Fruit fly (Drosophila melanogaster): ENCODE results near the gene CG15239.
A peak's percentile ranks its signal among the peaks of the same experiment; 100 is the strongest.

Gene CG15239

DNA sequence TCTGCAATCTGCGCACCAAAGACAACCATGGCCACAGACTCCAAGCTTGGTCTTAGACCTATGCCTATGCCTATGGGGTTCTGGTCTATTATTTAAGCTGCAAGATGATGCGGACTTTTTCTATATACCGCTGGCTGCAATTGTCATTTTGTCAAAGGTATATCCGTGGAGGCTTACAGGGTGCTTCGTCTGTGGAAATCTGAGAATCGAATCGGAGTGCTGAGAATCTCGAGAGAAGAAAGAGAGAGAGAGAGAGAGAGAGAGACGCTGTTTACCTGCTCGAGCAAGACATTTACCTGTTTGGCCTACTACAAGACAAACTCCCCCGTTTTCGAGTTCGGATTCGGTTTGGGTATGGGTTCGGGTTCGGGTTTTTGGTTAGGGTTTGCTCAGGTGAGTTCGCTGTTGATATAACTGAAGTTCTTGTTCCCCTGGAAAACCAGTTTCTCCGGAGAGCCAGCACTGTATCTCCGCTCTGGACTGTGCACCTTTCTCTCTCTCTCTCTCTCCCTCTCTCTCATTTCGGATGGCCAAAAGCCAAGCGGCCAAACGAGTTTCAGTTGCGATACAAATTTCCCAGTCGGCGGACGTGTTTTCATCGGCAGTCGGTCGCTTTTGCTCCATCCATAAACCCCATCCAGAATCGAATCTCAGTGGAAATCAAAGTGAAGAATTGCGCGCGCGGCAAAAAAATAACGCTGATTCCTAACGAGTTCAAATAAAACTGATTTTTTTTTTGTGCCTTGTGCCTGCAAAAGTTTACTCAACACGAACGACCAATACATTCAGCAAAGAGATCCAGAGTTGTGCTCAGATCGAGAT lies 38.4 kb upstream of the CG15239 start (continued):
- no peak for TF ChIP-seq Abd-B (GFP tag; optimal IDR thresholded peaks at IDR 0.05)
- no peak for TF ChIP-seq vfl (GFP tag; optimal IDR thresholded peaks at IDR 0.05)
- TF ChIP-seq Jarid2 (GFP tag; optimal IDR thresholded peaks at IDR 0.05) = peak; percentile 78
- no peak for TF ChIP-seq knrl (GFP tag; IDR thresholded peaks at IDR 0.05; ENCODE audit: partially characterized antibody)
- 0 out of 2 replicates have a peak, but pooled peaks have one; percentile 28 for TF ChIP-seq Drgx (GFP tag; IDR thresholded peaks at IDR 0.05)
- TF ChIP-seq Sry-δ (GFP tag; optimal IDR thresholded peaks at IDR 0.05) = no peak
- no peak for TF ChIP-seq CG13624 (GFP tag; optimal IDR thresholded peaks at IDR 0.05)
- TF ChIP-seq fd64A (GFP tag; optimal IDR thresholded peaks at IDR 0.05) = peak; percentile 38
- no peak for TF ChIP-seq emc (GFP tag; optimal IDR thresholded peaks at IDR 0.05)
- TF ChIP-seq HLH54F (GFP tag; optimal IDR thresholded peaks at IDR 0.05) = no peak
- TF ChIP-seq sna (GFP tag; IDR thresholded peaks at IDR 0.05; ENCODE audit: partially characterized antibody) = no peak
- no peak for TF ChIP-seq tna (GFP tag; IDR thresholded peaks at IDR 0.05; ENCODE audit: partially characterized antibody)
- no peak for TF ChIP-seq Hey (tag; optimal IDR thresholded peaks at IDR 0.05)
- no peak for TF ChIP-seq CG34422 (GFP tag; IDR thresholded peaks at IDR 0.05)
- TF ChIP-seq CG15601 (tag; optimal IDR thresholded peaks at IDR 0.05) = peak; percentile 56
- TF ChIP-seq CG9932 (GFP tag; IDR thresholded peaks at IDR 0.05) = no peak
- TF ChIP-seq CG10543 (GFP tag; optimal IDR thresholded peaks at IDR 0.05) = peak; percentile 76
- no peak for TF ChIP-seq NK7.1 (GFP tag; optimal IDR thresholded peaks at IDR 0.05)
- no peak for TF ChIP-seq pum (GFP tag; optimal IDR thresholded peaks at IDR 0.05)
- TF ChIP-seq sr (GFP tag; IDR thresholded peaks at IDR 0.05) = no peak
- TF ChIP-seq BEAF-32 (GFP tag; optimal IDR thresholded peaks at IDR 0.05) = no peak
- TF ChIP-seq CG1233 (GFP tag; optimal IDR thresholded peaks at IDR 0.05) = no peak
- peak; percentile 17; the same call in 1 of the 2 replicates for TF ChIP-seq E2f2 (GFP tag; IDR thresholded peaks at IDR 0.05)
- TF ChIP-seq Hmx (GFP tag; optimal IDR thresholded peaks at IDR 0.05) = no peak
- TF ChIP-seq CG18764 (GFP tag; optimal IDR thresholded peaks at IDR 0.05) = no peak
- TF ChIP-seq pzg (GFP tag; optimal IDR thresholded peaks at IDR 0.05) = no peak
- no peak for TF ChIP-seq CG2678 (tag; optimal IDR thresholded peaks at IDR 0.05)
- 0 out of 3 replicates have a peak, but pooled peaks have one; percentile 24 for TF ChIP-seq ken (GFP tag; IDR thresholded peaks at IDR 0.05)
- TF ChIP-seq CG14965 (GFP tag; optimal IDR thresholded peaks at IDR 0.05; ENCODE audit: borderline replicate concordance) = no peak
- no peak for TF ChIP-seq Hr3 (GFP tag; optimal IDR thresholded peaks at IDR 0.05)
- peak; percentile 52 for TF ChIP-seq CG34376 (GFP tag; optimal IDR thresholded peaks at IDR 0.05)
- TF ChIP-seq eve (GFP tag; optimal IDR thresholded peaks at IDR 0.05) = no peak
- TF ChIP-seq D19B (GFP tag; optimal IDR thresholded peaks at IDR 0.05) = no peak
- TF ChIP-seq Dek (tag; optimal IDR thresholded peaks at IDR 0.05) = no peak
- no peak for TF ChIP-seq tup (GFP tag; optimal IDR thresholded peaks at IDR 0.05)
- TF ChIP-seq dan (GFP tag; IDR thresholded peaks at IDR 0.05) = no peak
- TF ChIP-seq CG12769 (tag; optimal IDR thresholded peaks at IDR 0.05) = peak; percentile 96
- TF ChIP-seq Taf1 (GFP tag; IDR thresholded peaks at IDR 0.05) = no peak
- TF ChIP-seq HLH4C (GFP tag; IDR thresholded peaks at IDR 0.05; ENCODE audit: partially characterized antibody) = no peak
- no peak for TF ChIP-seq Mad (GFP tag; optimal IDR thresholded peaks at IDR 0.05)
- no peak for TF ChIP-seq Aef1 (GFP tag; IDR thresholded peaks at IDR 0.05)
- no peak for TF ChIP-seq Rx (GFP tag; IDR thresholded peaks at IDR 0.05)
- TF ChIP-seq eyg (GFP tag; optimal IDR thresholded peaks at IDR 0.05) = no peak
- no peak for TF ChIP-seq CG4282 (GFP tag; optimal IDR thresholded peaks at IDR 0.05)
- TF ChIP-seq Eip74EF (GFP tag; optimal IDR thresholded peaks at IDR 0.05) = no peak
- TF ChIP-seq CG8944 (GFP tag; optimal IDR thresholded peaks at IDR 0.05) = no peak
- TF ChIP-seq p53 (GFP tag; optimal IDR thresholded peaks at IDR 0.05) = no peak
- no peak for TF ChIP-seq CG9215 (GFP tag; IDR thresholded peaks at IDR 0.05)
- TF ChIP-seq CG8388 (GFP tag; optimal IDR thresholded peaks at IDR 0.05) = no peak
